Fruit fly (Drosophila melanogaster): Measurements from ENCODE around the gene CG9171.

- TF ChIP-seq Gug (GFP tag; IDR thresholded peaks at IDR 0.05) = no peak
- no peak for TF ChIP-seq CG32006 (GFP tag; optimal IDR thresholded peaks at IDR 0.05)
- no peak for TF ChIP-seq CG31627 (GFP tag; optimal IDR thresholded peaks at IDR 0.05)
- no peak for TF ChIP-seq cyc (GFP tag; optimal IDR thresholded peaks at IDR 0.05)
These were observed 18.3 kb upstream of the CG9171 start, which contains the start of gene COX6CL for dm6 chr2L:5818343-5818742.
